Fruit fly (Drosophila melanogaster): ENCODE data around the gene Ptp61F.
A peak's percentile ranks its signal among the peaks of the same experiment; 100 is the strongest.

The Ptp61F gene

DNA sequence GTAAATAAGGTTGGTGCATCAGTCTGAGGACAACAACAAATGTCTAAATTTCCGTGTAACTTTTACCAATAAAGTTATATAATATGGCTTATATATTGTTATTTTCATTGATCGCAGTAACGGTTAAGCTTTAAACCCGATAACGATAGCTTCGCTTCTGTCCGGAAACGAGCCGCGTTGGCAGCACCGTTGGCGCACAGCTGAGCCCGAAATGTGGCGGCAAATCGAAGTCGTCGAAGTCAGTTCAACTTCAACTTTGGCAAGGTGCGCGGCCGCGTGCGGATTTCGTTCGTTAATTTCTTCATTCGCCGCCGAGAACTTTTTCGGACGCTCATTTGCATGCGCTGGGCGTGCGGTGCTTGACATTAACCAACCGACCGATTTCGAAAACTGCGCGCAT lies 156.8 kb downstream of the Ptp61F start, which contains the start of gene Myo61F (continued):
- no peak for TF ChIP-seq CG13424 (tag; optimal IDR thresholded peaks at IDR 0.05)
- peak; percentile 12 for TF ChIP-seq Ets97D (GFP tag; optimal IDR thresholded peaks at IDR 0.05)
- no peak for TF ChIP-seq CG14014 (GFP tag; IDR thresholded peaks at IDR 0.05)
- no peak for TF ChIP-seq CG43689 (GFP tag; IDR thresholded peaks at IDR 0.05)
- TF ChIP-seq zen (tag; optimal IDR thresholded peaks at IDR 0.05) = no peak
- no peak for TF ChIP-seq CG13894 (tag; optimal IDR thresholded peaks at IDR 0.05)
- TF ChIP-seq nom (GFP tag; optimal IDR thresholded peaks at IDR 0.05) = peak; percentile 34
- TF ChIP-seq Max (GFP tag; optimal IDR thresholded peaks at IDR 0.05) = no peak
- TF ChIP-seq cato (GFP tag; optimal IDR thresholded peaks at IDR 0.05; ENCODE audit: borderline replicate concordance) = no peak
- peak; percentile 59 for TF ChIP-seq MBD-R2 (GFP tag; IDR thresholded peaks at IDR 0.05)
- no peak for TF ChIP-seq dmrt99B (tag; optimal IDR thresholded peaks at IDR 0.05)
- TF ChIP-seq CG8388 (GFP tag; optimal IDR thresholded peaks at IDR 0.05) = no peak
- TF ChIP-seq MESR4 (GFP tag; optimal IDR thresholded peaks at IDR 0.05) = no peak
- peak; percentile 98 for TF ChIP-seq trem (tag; optimal IDR thresholded peaks at IDR 0.05)
- no peak for TF ChIP-seq pb (GFP tag; optimal IDR thresholded peaks at IDR 0.05)
- TF ChIP-seq CG16813 (GFP tag; IDR thresholded peaks at IDR 0.05; ENCODE audit: partially characterized antibody) = no peak; the same call in 2 of the 3 replicates
- TF ChIP-seq CG11456 (GFP tag; IDR thresholded peaks at IDR 0.05) = no peak
- no peak for TF ChIP-seq CG10267 (tag; optimal IDR thresholded peaks at IDR 0.05)
- TF ChIP-seq CG12299 (tag; optimal IDR thresholded peaks at IDR 0.05) = no peak
- no peak for TF ChIP-seq Kr (GFP tag; optimal IDR thresholded peaks at IDR 0.05)
- TF ChIP-seq prd (optimal IDR thresholded peaks at IDR 0.05) = no peak
- TF ChIP-seq prd (GFP tag; IDR thresholded peaks at IDR 0.05) = no peak
- no peak for TF ChIP-seq ab (GFP tag; optimal IDR thresholded peaks at IDR 0.05)
- TF ChIP-seq CG9817 (tag; optimal IDR thresholded peaks at IDR 0.05) = no peak
- TF ChIP-seq sima (GFP tag; optimal IDR thresholded peaks at IDR 0.05) = no peak
- TF ChIP-seq CG17186 (GFP tag; optimal IDR thresholded peaks at IDR 0.05) = peak; percentile 72
- no peak for TF ChIP-seq Side (GFP tag; optimal IDR thresholded peaks at IDR 0.05)
- no peak for TF ChIP-seq CG6175 (GFP tag; IDR thresholded peaks at IDR 0.05)
- no peak for TF ChIP-seq CG31224 (GFP tag; IDR thresholded peaks at IDR 0.05)
- TF ChIP-seq mam (GFP tag; optimal IDR thresholded peaks at IDR 0.05) = no peak
- TF ChIP-seq CG31388 (GFP tag; optimal IDR thresholded peaks at IDR 0.05) = no peak
- TF ChIP-seq HHEX (GFP tag; optimal IDR thresholded peaks at IDR 0.05) = no peak
- TF ChIP-seq lov (optimal IDR thresholded peaks at IDR 0.05) = no peak
- TF ChIP-seq lov (GFP tag; IDR thresholded peaks at IDR 0.05) = no peak
- no peak for TF ChIP-seq CG42726 (GFP tag; IDR thresholded peaks at IDR 0.05; ENCODE audit: partially characterized antibody)
- no peak for TF ChIP-seq Mes4 (GFP tag; optimal IDR thresholded peaks at IDR 0.05)
- TF ChIP-seq Ets65A (GFP tag) = no peak
- TF ChIP-seq CG5245 (GFP tag; optimal IDR thresholded peaks at IDR 0.05) = no peak
- no peak for TF ChIP-seq pita (GFP tag; optimal IDR thresholded peaks at IDR 0.05)
- TF ChIP-seq CG3726 (GFP tag; IDR thresholded peaks at IDR 0.05) = no peak
- no peak for TF ChIP-seq ranshi (GFP tag; IDR thresholded peaks at IDR 0.05)
- TF ChIP-seq ind (GFP tag; optimal IDR thresholded peaks at IDR 0.05) = no peak
- no peak for TF ChIP-seq Lhr (GFP tag; optimal IDR thresholded peaks at IDR 0.05)
- TF ChIP-seq CG1832 (GFP tag; optimal IDR thresholded peaks at IDR 0.05) = no peak
- no peak for TF ChIP-seq Bdp1 (GFP tag; optimal IDR thresholded peaks at IDR 0.05)
- TF ChIP-seq vnd (GFP tag; IDR thresholded peaks at IDR 0.05; ENCODE audit: partially characterized antibody) = no peak
- 0 out of 3 replicates have a peak, but pooled peaks have one; percentile 12 for TF ChIP-seq Doc3 (GFP tag; IDR thresholded peaks at IDR 0.05; ENCODE audit: partially characterized antibody)
- no peak for TF ChIP-seq CG12744 (GFP tag; optimal IDR thresholded peaks at IDR 0.05)
- TF ChIP-seq CG1647 (GFP tag; optimal IDR thresholded peaks at IDR 0.05) = no peak
- TF ChIP-seq CG10565 (GFP tag; optimal IDR thresholded peaks at IDR 0.05) = no peak
- no peak for TF ChIP-seq danr (GFP tag; IDR thresholded peaks at IDR 0.05)
- TF ChIP-seq cas (GFP tag; IDR thresholded peaks at IDR 0.05) = no peak

Data from whole organism, embryonic.